Worm (Caenorhabditis elegans) whole organism, L4 larva: Measurements from ENCODE around the gene C13F10.1.

ENCODE experiments used
- F37D6.2 ChIP-seq: sonication (generic microtip); optimal IDR thresholded peaks from 2 replicates; lab custom pipeline; 2016; ENCODE audit warnings: mild to moderate bottlenecking, missing genetic modification characterization, missing compliant biosample characterization
- F49E8.2 ChIP-seq: sonication (generic microtip); optimal IDR thresholded peaks from 2 replicates; lab custom pipeline; 2016; ENCODE audit warnings: missing compliant biosample characterization, mild to moderate bottlenecking, missing genetic modification characterization, borderline replicate concordance
- R02D3.7 ChIP-seq: fragments of 150-350 bp; sonication (generic microtip); optimal IDR thresholded peaks from 3 replicates; lab custom pipeline; 2014; ENCODE audit warnings: missing biosample characterization, missing genetic modification characterization
- T26A8.4 ChIP-seq: fragments of 200-800 bp; sonication (Bioruptor generic); IDR thresholded peaks from 2 replicates; pipeline ENCODE4 v1.3.6; 2022; ENCODE audit warnings: missing genetic modification characterization, missing compliant biosample characterization
- ZK337.2 ChIP-seq: fragments of 200-800 bp; sonication (Bioruptor generic); IDR thresholded peaks from 2 replicates; pipeline ENCODE4 v1.3.6; 2022; ENCODE audit warnings: missing genetic modification reagents, missing genetic modification characterization, missing compliant biosample characterization
- ZK546.5 ChIP-seq, 2 experiments: sonication (generic microtip); optimal IDR thresholded peaks; 2 replicates each; lab custom pipeline; 2017; ENCODE audit warnings: missing biosample characterization in 2 of 2, missing genetic modification characterization in 2 of 2
- aha-1 ChIP-seq: fragments of 150-350 bp; peaks from one replicate; lab custom pipeline; 2014; ENCODE audit warnings: missing biosample characterization, missing genetic modification characterization
- ama-1 ChIP-seq: fragments of 150-350 bp; optimal IDR thresholded peaks from 2 replicates; lab custom pipeline; 2014; ENCODE audit warnings: inconsistent platforms, mixed read lengths
- arid-1 ChIP-seq: fragments of 200-800 bp; sonication (Bioruptor generic); conservative IDR thresholded peaks from 2 replicates; pipeline ENCODE4 v1.3.6; 2022; ENCODE audit warnings: missing genetic modification reagents, missing genetic modification characterization, missing compliant biosample characterization
- ceh-44 ChIP-seq: fragments of 200-800 bp; sonication (Bioruptor generic); IDR thresholded peaks from 2 replicates; pipeline ENCODE4 v1.3.6; 2022; ENCODE audit warnings: missing genetic modification reagents, missing genetic modification characterization, missing compliant biosample characterization
- ceh-82 ChIP-seq: sonication (generic microtip); optimal IDR thresholded peaks from 2 replicates; lab custom pipeline; 2017; ENCODE audit warnings: missing biosample characterization, missing genetic modification characterization
- ces-1 ChIP-seq: fragments of 150-350 bp; sonication (generic microtip); optimal IDR thresholded peaks from 4 replicates; lab custom pipeline; 2014; ENCODE audit warnings: missing biosample characterization, missing genetic modification reagents, missing genetic modification characterization
- daf-16 ChIP-seq, 3 experiments: sonication (generic microtip); optimal IDR thresholded peaks; 2 replicates each; lab custom pipeline; 2016 to 2017; ENCODE audit warnings: missing genetic modification characterization in 3 of 3, missing genetic modification reagents in 3 of 3, mild to moderate bottlenecking in 2 of 3, missing compliant biosample characterization in 2 of 3, missing biosample characterization in 1 of 3, moderate library complexity in 1 of 3
- dmd-6 ChIP-seq: fragments of 200-800 bp; sonication (Bioruptor generic); IDR thresholded peaks from 2 replicates; pipeline ENCODE4 v1.3.6; 2022; ENCODE audit warnings: missing genetic modification reagents, missing genetic modification characterization, missing compliant biosample characterization
- dmd-9 ChIP-seq: fragments of 200-800 bp; sonication (Bioruptor generic); IDR thresholded peaks from 2 replicates; pipeline ENCODE4 v1.3.6; 2022; ENCODE audit warnings: missing genetic modification reagents, missing genetic modification characterization, missing compliant biosample characterization
- duxl-1 ChIP-seq: sonication (generic microtip); optimal IDR thresholded peaks from 2 replicates; lab custom pipeline; 2016; ENCODE audit warnings: mild to moderate bottlenecking, missing genetic modification characterization, moderate library complexity, missing compliant biosample characterization; ENCODE audit not compliant: poor library complexity
- dve-1 ChIP-seq: sonication (generic microtip); optimal IDR thresholded peaks from 2 replicates; lab custom pipeline; 2017; ENCODE audit warnings: antibody characterized with exemption, mild to moderate bottlenecking, missing genetic modification characterization, missing compliant biosample characterization; ENCODE audit not compliant: insufficient read depth
- egl-27 ChIP-seq: sonication (generic microtip); optimal IDR thresholded peaks from 3 replicates; lab custom pipeline; 2017; ENCODE audit warnings: missing biosample characterization, missing genetic modification reagents, missing genetic modification characterization
- hif-1 ChIP-seq, 2 experiments: sonication (generic microtip); optimal IDR thresholded peaks; 2 replicates each; lab custom pipeline; 2016 to 2017; ENCODE audit warnings: missing compliant biosample characterization in 2 of 2, missing genetic modification characterization in 2 of 2, missing genetic modification reagents in 2 of 2, missing genotype in 2 of 2, mild to moderate bottlenecking in 1 of 2
- hlh-11 ChIP-seq: fragments of 200-800 bp; sonication (Bioruptor generic); optimal IDR thresholded peaks from 2 replicates; lab custom pipeline; 2018; ENCODE audit warnings: mild to moderate bottlenecking, missing genetic modification characterization, missing compliant biosample characterization
- hlh-30 ChIP-seq: sonication (generic microtip); optimal IDR thresholded peaks from 2 replicates; lab custom pipeline; 2017; ENCODE audit warnings: antibody characterized with exemption, mild to moderate bottlenecking, missing genetic modification characterization, missing compliant biosample characterization; ENCODE audit not compliant: insufficient read depth
- hmg-1.1 ChIP-seq: fragments of 200-800 bp; sonication (Bioruptor generic); IDR thresholded peaks from 2 replicates; pipeline ENCODE4 v1.3.6; 2022; ENCODE audit warnings: missing genetic modification reagents, missing genetic modification characterization, missing compliant biosample characterization
- jun-1 ChIP-seq: fragments of 150-350 bp; optimal IDR thresholded peaks from 2 replicates; lab custom pipeline; 2014; ENCODE audit warnings: missing biosample characterization, missing genetic modification reagents, missing genetic modification characterization
- lin-1 ChIP-seq: fragments of 200-800 bp; sonication (Bioruptor generic); IDR thresholded peaks from 2 replicates; pipeline ENCODE4 v1.3.6; 2022; ENCODE audit warnings: missing genetic modification reagents, missing genetic modification characterization, missing compliant biosample characterization
- lin-13 ChIP-seq: fragments of 150-350 bp; optimal IDR thresholded peaks from 2 replicates; lab custom pipeline; 2014; ENCODE audit warnings: missing biosample characterization, missing genetic modification reagents, missing genetic modification characterization
- lin-15B ChIP-seq: fragments of 150-350 bp; sonication (generic microtip); optimal IDR thresholded peaks from 3 replicates; lab custom pipeline; 2014; ENCODE audit warnings: missing biosample characterization, missing genetic modification characterization
- lin-29 ChIP-seq: fragments of 200-800 bp; sonication (Bioruptor generic); IDR thresholded peaks from 2 replicates; pipeline ENCODE4 v1.3.6; 2022; ENCODE audit warnings: missing genetic modification reagents, missing genetic modification characterization, missing compliant biosample characterization
- lin-38 ChIP-seq: fragments of 200-800 bp; sonication (Bioruptor generic); IDR thresholded peaks from 2 replicates; pipeline ENCODE4 v1.3.6; 2022; ENCODE audit warnings: missing genetic modification reagents, missing genetic modification characterization, missing compliant biosample characterization
- lsy-2 ChIP-seq, 2 experiments: fragments of 150-350 bp in 1 of 2; sonication (generic microtip) in 1 of 2; optimal IDR thresholded peaks; 2 replicates each; lab custom pipeline; 2014 to 2017; ENCODE audit warnings: missing biosample characterization in 2 of 2, missing genetic modification characterization in 2 of 2
- mdt-29 ChIP-seq: fragments of 200-800 bp; sonication (Bioruptor generic); IDR thresholded peaks from 2 replicates; pipeline ENCODE4 v1.3.6; 2022; ENCODE audit warnings: missing genetic modification reagents, missing genetic modification characterization, missing compliant biosample characterization
- mep-1 ChIP-seq: fragments of 150-350 bp; sonication (generic microtip); optimal IDR thresholded peaks from 3 replicates; lab custom pipeline; 2014; ENCODE audit warnings: missing biosample characterization, missing genetic modification characterization
- mes-2 ChIP-seq: sonication (generic microtip); optimal IDR thresholded peaks from 2 replicates; lab custom pipeline; 2016; ENCODE audit warnings: missing genotype, mild to moderate bottlenecking, missing genetic modification characterization, missing compliant biosample characterization; ENCODE audit not compliant: poor library complexity, severe bottlenecking
- mxl-2 ChIP-seq: fragments of 200-800 bp; sonication (Bioruptor generic); conservative IDR thresholded peaks from 2 replicates; pipeline ENCODE4 v1.3.6; 2022; ENCODE audit warnings: missing genetic modification reagents, missing genetic modification characterization, missing compliant biosample characterization
- nhr-102 ChIP-seq: sonication (generic microtip); optimal IDR thresholded peaks from 2 replicates; lab custom pipeline; 2016; ENCODE audit warnings: mild to moderate bottlenecking, missing genetic modification characterization, moderate library complexity, missing compliant biosample characterization
- nhr-25 ChIP-seq: sonication (generic microtip); optimal IDR thresholded peaks from 2 replicates; lab custom pipeline; 2017; ENCODE audit warnings: missing genetic modification characterization, mild to moderate bottlenecking, missing compliant biosample characterization, antibody characterized with exemption, moderate library complexity, borderline replicate concordance; ENCODE audit not compliant: insufficient read depth
- nhr-28 ChIP-seq: fragments of 150-350 bp; optimal IDR thresholded peaks from 2 replicates; lab custom pipeline; 2014; ENCODE audit warnings: missing biosample characterization, missing genetic modification characterization
- nhr-42 ChIP-seq: fragments of 200-800 bp; sonication (Bioruptor generic); IDR thresholded peaks from 2 replicates; pipeline ENCODE4 v1.3.6; 2022; ENCODE audit warnings: missing genetic modification characterization, missing compliant biosample characterization
- nhr-48 ChIP-seq: sonication (generic microtip); optimal IDR thresholded peaks from 2 replicates; lab custom pipeline; 2016; ENCODE audit warnings: mild to moderate bottlenecking, missing genetic modification characterization, missing compliant biosample characterization
- nhr-6 ChIP-seq: fragments of 150-350 bp; optimal IDR thresholded peaks from 2 replicates; lab custom pipeline; 2014; ENCODE audit warnings: missing biosample characterization, missing genetic modification characterization
- nhr-77 ChIP-seq: fragments of 150-350 bp; optimal IDR thresholded peaks from 2 replicates; lab custom pipeline; 2014; ENCODE audit warnings: missing biosample characterization, missing genetic modification characterization
- pha-4 ChIP-seq, 2 experiments: fragments of 150-350 bp in 1 of 2; fragments of 200-800 bp in 1 of 2; sonication (Bioruptor generic) in 1 of 2; IDR thresholded peaks in 1 of 2; optimal IDR thresholded peaks in 1 of 2; 2 replicates each; pipeline versions ENCODE4 v1.3.6 to Lab custom; 2014 to 2022; ENCODE audit warnings: missing genetic modification characterization in 2 of 2, missing genetic modification reagents in 2 of 2, missing biosample characterization in 1 of 2, missing compliant biosample characterization in 1 of 2
- rbr-2 ChIP-seq: sonication (generic microtip); optimal IDR thresholded peaks from 2 replicates; lab custom pipeline; 2016; ENCODE audit warnings: missing genotype, missing genetic modification characterization, missing compliant biosample characterization
- spr-1 ChIP-seq: sonication (generic microtip); optimal IDR thresholded peaks from 2 replicates; lab custom pipeline; 2016; ENCODE audit warnings: mild to moderate bottlenecking, missing genetic modification characterization, missing compliant biosample characterization
- unc-130 ChIP-seq: sonication (generic microtip); optimal IDR thresholded peaks from 2 replicates; lab custom pipeline; 2016; ENCODE audit warnings: missing genetic modification reagents, missing genetic modification characterization, missing compliant biosample characterization
- unc-62 ChIP-seq, 3 experiments: fragments of 150-350 bp in 1 of 3; sonication (generic microtip); optimal IDR thresholded peaks in 2 of 3; peaks in 1 of 3; 1 replicate in 1 of 3; 2 replicates in 2 of 3; lab custom pipeline; 2014 to 2017; ENCODE audit warnings: missing biosample characterization in 3 of 3, missing genetic modification characterization in 3 of 3, missing genetic modification reagents in 3 of 3, missing genotype in 1 of 3
- zag-1 ChIP-seq: fragments of 150-350 bp; optimal IDR thresholded peaks from 2 replicates; lab custom pipeline; 2014; ENCODE audit warnings: missing biosample characterization, missing genetic modification characterization
- zfp-2 ChIP-seq: sonication (generic microtip); optimal IDR thresholded peaks from 2 replicates; lab custom pipeline; 2016; ENCODE audit warnings: mild to moderate bottlenecking, missing genetic modification characterization, missing compliant biosample characterization
- zfp-3 ChIP-seq: fragments of 200-800 bp; sonication (Bioruptor generic); conservative IDR thresholded peaks from 2 replicates; pipeline ENCODE4 v1.3.6; 2022; ENCODE audit warnings: missing genetic modification reagents, missing genetic modification characterization, missing compliant biosample characterization

Gene C13F10.1

ce11 chrV:7237133-7237532 lies 13.3 kb downstream of the C13F10.1 start, which contains the start of gene hyls-1:
hyls-1 (plus strand) TSS chrV:7237381.
- TF ChIP-seq zfp-2: peak; percentile 27
- TF ChIP-seq pha-4 (GFP tag; IDR thresholded peaks at IDR 0.05; lab: Robert Waterston, UW): no peak
- peak; percentile 75 for TF ChIP-seq pha-4 (tag; optimal IDR thresholded peaks at IDR 0.05; lab: Kevin White, UChicago)
- peak; percentile 40 for TF ChIP-seq nhr-48 (tag; lab: Kevin White, UChicago)
- TF ChIP-seq arid-1 (GFP tag; lab: Robert Waterston, UW): peak; percentile 42; the same call in 1 of the 2 replicates
- TF ChIP-seq mdt-29 (GFP tag; lab: Robert Waterston, UW): no peak
- TF ChIP-seq ces-1 (GFP tag; lab: Kevin White, UChicago): no peak
- TF ChIP-seq hlh-30: peak; percentile 85
- no peak for TF ChIP-seq mxl-2
- peak in 1 of 2 experiments; percentile 89 for TF ChIP-seq daf-16 (GFP tag; optimal IDR thresholded peaks at IDR 0.05; lab: Kevin White, UChicago)
- TF ChIP-seq daf-16 (tag; optimal IDR thresholded peaks at IDR 0.05; lab: Kevin White, UChicago): peak; percentile 90
- TF ChIP-seq hif-1 (tag; optimal IDR thresholded peaks at IDR 0.05; lab: Kevin White, UChicago): peak in 1 of 2 experiments; percentile 84
- no peak for TF ChIP-seq zag-1
- peak; percentile 70 for TF ChIP-seq nhr-102 (tag; lab: Kevin White, UChicago)
- peak; percentile 32 for TF ChIP-seq egl-27 (tag; lab: Kevin White, UChicago)
- no peak for TF ChIP-seq ZK546.5 (tag; optimal IDR thresholded peaks at IDR 0.05; lab: Kevin White, UChicago)
- TF ChIP-seq dve-1 (tag; lab: Kevin White, UChicago): peak; percentile 88
- TF ChIP-seq unc-62 (GFP tag; optimal IDR thresholded peaks at IDR 0.05 in 1 of 2; lab: Kevin White, UChicago): peak in 1 of 2 experiments; percentile 92
- no peak for TF ChIP-seq unc-62 (tag; optimal IDR thresholded peaks at IDR 0.05; lab: Kevin White, UChicago)
- peak; percentile 76 for TF ChIP-seq T26A8.4
- no peak for TF ChIP-seq lin-1 (GFP tag; lab: Robert Waterston, UW)
- TF ChIP-seq dmd-6 (GFP tag; lab: Robert Waterston, UW): peak; percentile 75
- peak; percentile 89 for TF ChIP-seq aha-1 (tag; lab: Kevin White, UChicago)
- peak in 1 of 2 experiments; percentile 86 for TF ChIP-seq lsy-2 (tag; optimal IDR thresholded peaks at IDR 0.05; lab: Kevin White, UChicago)
- TF ChIP-seq ceh-44: no peak
- peak; percentile 66 for TF ChIP-seq duxl-1
- peak; percentile 92 for TF ChIP-seq mes-2 (tag; lab: Kevin White, UChicago)
- TF ChIP-seq nhr-6 (tag; lab: Kevin White, UChicago): peak; percentile 84
- peak; percentile 77 for TF ChIP-seq hmg-1.1
- TF ChIP-seq hlh-11 (tag; lab: Kevin White, UChicago): peak; percentile 50
- TF ChIP-seq lin-15B (tag; lab: Kevin White, UChicago): peak; percentile 54
- peak; percentile 50 for TF ChIP-seq unc-130
- no peak for TF ChIP-seq dmd-9 (GFP tag; lab: Robert Waterston, UW)
- TF ChIP-seq rbr-2 (tag; lab: Kevin White, UChicago): peak; percentile 81
- TF ChIP-seq ZK337.2 (GFP tag; lab: Robert Waterston, UW): no peak
- TF ChIP-seq F49E8.2 (tag; lab: Kevin White, UChicago): peak; percentile 44
- peak; percentile 97 for TF ChIP-seq lin-38 (GFP tag; lab: Robert Waterston, UW)
- TF ChIP-seq F37D6.2: peak; percentile 37
- no peak for TF ChIP-seq jun-1 (tag; lab: Kevin White, UChicago)
- TF ChIP-seq nhr-25: peak; percentile 69
- peak; percentile 89 for TF ChIP-seq mep-1 (tag; lab: Kevin White, UChicago)
- TF ChIP-seq nhr-28 (tag; lab: Kevin White, UChicago): peak; percentile 53
- 0 out of 2 replicates have a peak, but pooled peaks have one; percentile 37 for TF ChIP-seq nhr-42 (GFP tag; lab: Robert Waterston, UW)
- peak; percentile 65 for TF ChIP-seq lin-13
- TF ChIP-seq zfp-3 (GFP tag; lab: Robert Waterston, UW): 0 out of 2 replicates have a peak, but pooled peaks have one; percentile 37
- TF ChIP-seq lin-29 (GFP tag; lab: Robert Waterston, UW): peak; percentile 67; the same call in 1 of the 2 replicates
- no peak for TF ChIP-seq ceh-82 (tag; lab: Kevin White, UChicago)
- TF ChIP-seq R02D3.7 (tag; lab: Kevin White, UChicago): no peak
- peak; percentile 71 for TF ChIP-seq nhr-77 (tag; lab: Kevin White, UChicago)
- peak; percentile 58 for TF ChIP-seq spr-1
- peak; percentile 27 for TF ChIP-seq ama-1
